Worm (Caenorhabditis elegans) whole organism, young adult: ENCODE results near the gene nspc-12.

ENCODE experiments used
- F52B5.7 ChIP-seq: sonication (generic microtip); optimal IDR thresholded peaks from 2 replicates; lab custom pipeline; 2016; ENCODE audit warnings: mild to moderate bottlenecking, missing genetic modification characterization, missing compliant biosample characterization
- T07F8.4 ChIP-seq: sonication (generic microtip); optimal IDR thresholded peaks from 2 replicates; lab custom pipeline; 2016; ENCODE audit warnings: mild to moderate bottlenecking, missing genetic modification characterization, moderate library complexity, missing compliant biosample characterization
- ama-1 ChIP-seq, 3 experiments: fragments of 150-350 bp in 1 of 3; sonication (generic microtip) in 2 of 3; optimal IDR thresholded peaks; 2 replicates each; lab custom pipeline; 2014 to 2018; ENCODE audit warnings: missing biosample characterization in 2 of 3, missing genetic modification characterization in 2 of 3, missing genetic modification reagents in 2 of 3
- attf-5 ChIP-seq: fragments of 200-800 bp; sonication (Bioruptor generic); optimal IDR thresholded peaks from 2 replicates; lab custom pipeline; 2018; ENCODE audit warnings: mild to moderate bottlenecking, missing genetic modification characterization, missing compliant biosample characterization
- cebp-1 ChIP-seq, 2 experiments: fragments of 200-800 bp in 1 of 2; sonication (Bioruptor generic) in 1 of 2; sonication (generic microtip) in 1 of 2; IDR thresholded peaks in 1 of 2; optimal IDR thresholded peaks in 1 of 2; 2 replicates each; pipeline versions ENCODE4 v1.3.6 to Lab custom; 2017 to 2022; ENCODE audit warnings: missing compliant biosample characterization in 2 of 2, missing genetic modification characterization in 2 of 2, mild to moderate bottlenecking in 1 of 2, missing genetic modification reagents in 1 of 2, moderate library complexity in 1 of 2
- dpl-1 ChIP-seq: fragments of 150-350 bp; optimal IDR thresholded peaks from 2 replicates; lab custom pipeline; 2014; ENCODE audit warnings: missing biosample characterization, missing genetic modification reagents, missing genetic modification characterization
- lin-54 ChIP-seq: fragments of 200-800 bp; sonication (Bioruptor generic); optimal IDR thresholded peaks from 2 replicates; lab custom pipeline; 2018; ENCODE audit warnings: mild to moderate bottlenecking, missing genetic modification characterization, missing compliant biosample characterization
- lir-1 ChIP-seq: fragments of 200-800 bp; sonication (Bioruptor generic); conservative IDR thresholded peaks from 2 replicates; pipeline ENCODE4 v1.3.6; 2022; ENCODE audit warnings: missing genetic modification reagents, missing genetic modification characterization, missing compliant biosample characterization
- madf-6 ChIP-seq: fragments of 200-800 bp; sonication (Bioruptor generic); IDR thresholded peaks from 2 replicates; pipeline ENCODE4 v1.3.6; 2022; ENCODE audit warnings: missing genetic modification reagents, missing genetic modification characterization, missing compliant biosample characterization
- snpc-1.3 ChIP-seq: sonication (generic microtip); optimal IDR thresholded peaks from 2 replicates; lab custom pipeline; 2017; ENCODE audit warnings: missing genetic modification characterization, mild to moderate bottlenecking, missing compliant biosample characterization, antibody characterized with exemption, moderate library complexity, missing genotype, missing genetic modification reagents; ENCODE audit not compliant: insufficient read depth
- snpc-4 ChIP-seq, 5 experiments: fragments of 150-350 bp in 1 of 5; sonication (generic microtip) in 4 of 5; optimal IDR thresholded peaks; 2 replicates each; lab custom pipeline; 2014 to 2018; ENCODE audit warnings: missing genetic modification characterization in 5 of 5, missing biosample characterization in 3 of 5, antibody characterized with exemption in 2 of 5, mild to moderate bottlenecking in 2 of 5, missing compliant biosample characterization in 2 of 5, missing genotype in 2 of 5, moderate library complexity in 2 of 5, missing genetic modification reagents in 1 of 5
- xnd-1 ChIP-seq: sonication (generic microtip); optimal IDR thresholded peaks from 2 replicates; lab custom pipeline; 2016; ENCODE audit warnings: missing genotype, missing genetic modification reagents, missing genetic modification characterization, missing compliant biosample characterization
- ztf-22 ChIP-seq: fragments of 200-800 bp; sonication (Bioruptor generic); optimal IDR thresholded peaks from 2 replicates; lab custom pipeline; 2018; ENCODE audit warnings: mild to moderate bottlenecking, missing genetic modification characterization, moderate library complexity, missing compliant biosample characterization

ce11 chrX:12321357-12321756 is 35.1 kb downstream of the nspc-12 start, which contains the start of gene F17A2.13:
- TF ChIP-seq ama-1 (optimal IDR thresholded peaks at IDR 0.05; lab: Kevin White, UChicago), result no peak
- TF ChIP-seq ama-1 (GFP tag; optimal IDR thresholded peaks at IDR 0.05; lab: Kevin White, UChicago), result no peak
- TF ChIP-seq snpc-1.3 (tag; lab: Kevin White, UChicago), result no peak
- no peak for TF ChIP-seq madf-6 (GFP tag; lab: Robert Waterston, UW)
- TF ChIP-seq attf-5, result no peak
- no peak for TF ChIP-seq T07F8.4 (tag; lab: Kevin White, UChicago)
- TF ChIP-seq cebp-1 (GFP tag; IDR thresholded peaks at IDR 0.05; lab: Robert Waterston, UW), result no peak
- TF ChIP-seq cebp-1 (tag; optimal IDR thresholded peaks at IDR 0.05; lab: Kevin White, UChicago), result no peak
- TF ChIP-seq lir-1 (GFP tag; lab: Robert Waterston, UW), result no peak
- no peak for TF ChIP-seq dpl-1 (GFP tag; lab: Kevin White, UChicago)
- no peak for TF ChIP-seq F52B5.7 (tag; lab: Kevin White, UChicago)
- TF ChIP-seq ztf-22 (GFP tag; lab: Kevin White, UChicago), result no peak
- no peak for TF ChIP-seq xnd-1 (tag; lab: Kevin White, UChicago)
- TF ChIP-seq lin-54, result no peak
- no peak for TF ChIP-seq snpc-4 (GFP tag; optimal IDR thresholded peaks at IDR 0.05; lab: Kevin White, UChicago)
- no peak for TF ChIP-seq snpc-4 (tag; optimal IDR thresholded peaks at IDR 0.05; lab: Kevin White, UChicago)
